Worm (Caenorhabditis elegans) whole organism, L4 larva: ENCODE measurements around the gene apn-1.
A peak's percentile ranks its signal among the peaks of the same experiment; 100 is the strongest.

Experiments
- D1046.2 ChIP-seq: fragments of 200-800 bp; sonication (Bioruptor generic); IDR thresholded peaks from 2 replicates; pipeline ENCODE4 v1.3.6; 2022; ENCODE audit warnings: missing genetic modification characterization, missing compliant biosample characterization
- F10B5.3 ChIP-seq: sonication (generic microtip); optimal IDR thresholded peaks from 2 replicates; lab custom pipeline; 2016; ENCODE audit warnings: mild to moderate bottlenecking, missing genetic modification characterization, missing compliant biosample characterization
- F37D6.2 ChIP-seq: sonication (generic microtip); optimal IDR thresholded peaks from 2 replicates; lab custom pipeline; 2016; ENCODE audit warnings: mild to moderate bottlenecking, missing genetic modification characterization, missing compliant biosample characterization
- T20F7.1 ChIP-seq: fragments of 200-800 bp; sonication (Bioruptor generic); optimal IDR thresholded peaks from 2 replicates; lab custom pipeline; 2018; ENCODE audit warnings: mild to moderate bottlenecking, missing genetic modification characterization, missing compliant biosample characterization
- T26A8.4 ChIP-seq: fragments of 200-800 bp; sonication (Bioruptor generic); IDR thresholded peaks from 2 replicates; pipeline ENCODE4 v1.3.6; 2022; ENCODE audit warnings: missing genetic modification characterization, missing compliant biosample characterization
- Y105C5A.15 ChIP-seq: fragments of 200-800 bp; sonication (Bioruptor generic); IDR thresholded peaks from 2 replicates; pipeline ENCODE4 v1.3.6; 2022; ENCODE audit warnings: missing genetic modification characterization, missing compliant biosample characterization
- Y48G9A.11 ChIP-seq: fragments of 200-800 bp; sonication (Bioruptor generic); IDR thresholded peaks from 2 replicates; pipeline ENCODE4 v1.3.6; 2022; ENCODE audit warnings: missing genetic modification reagents, missing genetic modification characterization, missing compliant biosample characterization
- Y5F2A.4 ChIP-seq: fragments of 200-800 bp; sonication (Bioruptor generic); optimal IDR thresholded peaks from 2 replicates; lab custom pipeline; 2018; ENCODE audit warnings: mild to moderate bottlenecking, missing genetic modification characterization, missing compliant biosample characterization
- ZK337.2 ChIP-seq: fragments of 200-800 bp; sonication (Bioruptor generic); IDR thresholded peaks from 2 replicates; pipeline ENCODE4 v1.3.6; 2022; ENCODE audit warnings: missing genetic modification reagents, missing genetic modification characterization, missing compliant biosample characterization
- arid-1 ChIP-seq: fragments of 200-800 bp; sonication (Bioruptor generic); conservative IDR thresholded peaks from 2 replicates; pipeline ENCODE4 v1.3.6; 2022; ENCODE audit warnings: missing genetic modification reagents, missing genetic modification characterization, missing compliant biosample characterization
- ceh-20 ChIP-seq: fragments of 200-800 bp; sonication (Bioruptor generic); IDR thresholded peaks from 2 replicates; pipeline ENCODE4 v1.3.6; 2022; ENCODE audit warnings: missing genetic modification reagents, missing genetic modification characterization, missing compliant biosample characterization
- ceh-28 ChIP-seq: fragments of 150-350 bp; optimal IDR thresholded peaks from 2 replicates; lab custom pipeline; 2014; ENCODE audit warnings: missing biosample characterization, missing genetic modification reagents, missing genetic modification characterization
- ceh-32 ChIP-seq: sonication (generic microtip); optimal IDR thresholded peaks from 2 replicates; lab custom pipeline; 2016; ENCODE audit warnings: mild to moderate bottlenecking, missing genetic modification characterization, missing compliant biosample characterization; ENCODE audit not compliant: poor library complexity
- ceh-44 ChIP-seq: fragments of 200-800 bp; sonication (Bioruptor generic); IDR thresholded peaks from 2 replicates; pipeline ENCODE4 v1.3.6; 2022; ENCODE audit warnings: missing genetic modification reagents, missing genetic modification characterization, missing compliant biosample characterization
- ceh-82 ChIP-seq: sonication (generic microtip); optimal IDR thresholded peaks from 2 replicates; lab custom pipeline; 2017; ENCODE audit warnings: missing biosample characterization, missing genetic modification characterization
- daf-12 ChIP-seq: fragments of 150-350 bp; optimal IDR thresholded peaks from 2 replicates; lab custom pipeline; 2014; ENCODE audit warnings: missing biosample characterization, missing genetic modification reagents, missing genetic modification characterization
- daf-16 ChIP-seq, 3 experiments: sonication (generic microtip); optimal IDR thresholded peaks; 2 replicates each; lab custom pipeline; 2016 to 2017; ENCODE audit warnings: missing genetic modification characterization in 3 of 3, missing genetic modification reagents in 3 of 3, mild to moderate bottlenecking in 2 of 3, missing compliant biosample characterization in 2 of 3, missing biosample characterization in 1 of 3, moderate library complexity in 1 of 3
- dpl-1 ChIP-seq: fragments of 150-350 bp; optimal IDR thresholded peaks from 2 replicates; lab custom pipeline; 2014; ENCODE audit warnings: missing biosample characterization, missing genetic modification reagents, missing genetic modification characterization
- egl-27 ChIP-seq: sonication (generic microtip); optimal IDR thresholded peaks from 3 replicates; lab custom pipeline; 2017; ENCODE audit warnings: missing biosample characterization, missing genetic modification reagents, missing genetic modification characterization
- hmg-1.1 ChIP-seq: fragments of 200-800 bp; sonication (Bioruptor generic); IDR thresholded peaks from 2 replicates; pipeline ENCODE4 v1.3.6; 2022; ENCODE audit warnings: missing genetic modification reagents, missing genetic modification characterization, missing compliant biosample characterization
- lin-13 ChIP-seq: fragments of 150-350 bp; optimal IDR thresholded peaks from 2 replicates; lab custom pipeline; 2014; ENCODE audit warnings: missing biosample characterization, missing genetic modification reagents, missing genetic modification characterization
- lin-29 ChIP-seq: fragments of 200-800 bp; sonication (Bioruptor generic); IDR thresholded peaks from 2 replicates; pipeline ENCODE4 v1.3.6; 2022; ENCODE audit warnings: missing genetic modification reagents, missing genetic modification characterization, missing compliant biosample characterization
- lin-38 ChIP-seq: fragments of 200-800 bp; sonication (Bioruptor generic); IDR thresholded peaks from 2 replicates; pipeline ENCODE4 v1.3.6; 2022; ENCODE audit warnings: missing genetic modification reagents, missing genetic modification characterization, missing compliant biosample characterization
- lsy-2 ChIP-seq, 2 experiments: fragments of 150-350 bp in 1 of 2; sonication (generic microtip) in 1 of 2; optimal IDR thresholded peaks; 2 replicates each; lab custom pipeline; 2014 to 2017; ENCODE audit warnings: missing biosample characterization in 2 of 2, missing genetic modification characterization in 2 of 2
- madf-5 ChIP-seq, 2 experiments: fragments of 200-800 bp; sonication (Bioruptor generic); IDR thresholded peaks; 2 replicates each; pipeline ENCODE4 v1.3.6; 2022; ENCODE audit warnings: missing compliant biosample characterization in 2 of 2, missing genetic modification characterization in 2 of 2
- madf-9 ChIP-seq: fragments of 200-800 bp; sonication (Bioruptor generic); conservative IDR thresholded peaks from 2 replicates; pipeline ENCODE4 v1.3.6; 2022; ENCODE audit warnings: missing genetic modification reagents, missing genetic modification characterization, missing compliant biosample characterization
- mdl-1 ChIP-seq, 2 experiments: fragments of 150-350 bp in 1 of 2; sonication (generic microtip) in 1 of 2; optimal IDR thresholded peaks; 2 replicates each; lab custom pipeline; 2014 to 2017; ENCODE audit warnings: missing biosample characterization in 2 of 2, missing genetic modification characterization in 2 of 2
- mxl-2 ChIP-seq: fragments of 200-800 bp; sonication (Bioruptor generic); conservative IDR thresholded peaks from 2 replicates; pipeline ENCODE4 v1.3.6; 2022; ENCODE audit warnings: missing genetic modification reagents, missing genetic modification characterization, missing compliant biosample characterization
- mxl-3 ChIP-seq: fragments of 200-800 bp; sonication (Bioruptor generic); optimal IDR thresholded peaks from 2 replicates; lab custom pipeline; 2018; ENCODE audit warnings: mild to moderate bottlenecking, missing genetic modification characterization, missing compliant biosample characterization
- nhr-10 ChIP-seq: fragments of 150-350 bp; optimal IDR thresholded peaks from 2 replicates; lab custom pipeline; 2014; ENCODE audit warnings: missing biosample characterization, missing genetic modification characterization
- nhr-102 ChIP-seq: sonication (generic microtip); optimal IDR thresholded peaks from 2 replicates; lab custom pipeline; 2016; ENCODE audit warnings: mild to moderate bottlenecking, missing genetic modification characterization, moderate library complexity, missing compliant biosample characterization
- nhr-111 ChIP-seq: fragments of 200-800 bp; sonication (Bioruptor generic); optimal IDR thresholded peaks from 2 replicates; lab custom pipeline; 2018; ENCODE audit warnings: mild to moderate bottlenecking, missing genetic modification characterization, missing compliant biosample characterization
- nhr-237 ChIP-seq: sonication (generic microtip); optimal IDR thresholded peaks from 2 replicates; lab custom pipeline; 2017; ENCODE audit warnings: missing biosample characterization, missing genetic modification characterization
- nhr-42 ChIP-seq: fragments of 200-800 bp; sonication (Bioruptor generic); IDR thresholded peaks from 2 replicates; pipeline ENCODE4 v1.3.6; 2022; ENCODE audit warnings: missing genetic modification characterization, missing compliant biosample characterization
- pha-4 ChIP-seq, 2 experiments: fragments of 150-350 bp in 1 of 2; fragments of 200-800 bp in 1 of 2; sonication (Bioruptor generic) in 1 of 2; IDR thresholded peaks in 1 of 2; optimal IDR thresholded peaks in 1 of 2; 2 replicates each; pipeline versions ENCODE4 v1.3.6 to Lab custom; 2014 to 2022; ENCODE audit warnings: missing genetic modification characterization in 2 of 2, missing genetic modification reagents in 2 of 2, missing biosample characterization in 1 of 2, missing compliant biosample characterization in 1 of 2
- pqm-1 ChIP-seq: sonication (generic microtip); optimal IDR thresholded peaks from 2 replicates; lab custom pipeline; 2017; ENCODE audit warnings: missing biosample characterization, missing genetic modification characterization
- saeg-2 ChIP-seq: fragments of 200-800 bp; sonication (Bioruptor generic); IDR thresholded peaks from 2 replicates; pipeline ENCODE4 v1.3.6; 2022; ENCODE audit warnings: missing genetic modification reagents, missing genetic modification characterization, missing compliant biosample characterization
- skn-1 ChIP-seq: fragments of 150-350 bp; optimal IDR thresholded peaks from 2 replicates; lab custom pipeline; 2014; ENCODE audit warnings: missing biosample characterization, missing genetic modification characterization
- snpc-1.2 ChIP-seq: fragments of 200-800 bp; sonication (Bioruptor generic); IDR thresholded peaks from 2 replicates; pipeline ENCODE4 v1.3.6; 2022; ENCODE audit warnings: missing genetic modification reagents, missing genetic modification characterization, missing compliant biosample characterization
- spr-1 ChIP-seq: sonication (generic microtip); optimal IDR thresholded peaks from 2 replicates; lab custom pipeline; 2016; ENCODE audit warnings: mild to moderate bottlenecking, missing genetic modification characterization, missing compliant biosample characterization
- tag-97 ChIP-seq: fragments of 200-800 bp; sonication (Bioruptor generic); IDR thresholded peaks from 2 replicates; pipeline ENCODE4 v1.3.6; 2022; ENCODE audit warnings: missing genetic modification characterization, missing compliant biosample characterization
- tra-1 ChIP-seq: fragments of 200-800 bp; sonication (Bioruptor generic); IDR thresholded peaks from 2 replicates; pipeline ENCODE4 v1.3.6; 2022; ENCODE audit warnings: missing genetic modification reagents, missing genetic modification characterization, missing compliant biosample characterization
- unc-130 ChIP-seq: sonication (generic microtip); optimal IDR thresholded peaks from 2 replicates; lab custom pipeline; 2016; ENCODE audit warnings: missing genetic modification reagents, missing genetic modification characterization, missing compliant biosample characterization
- unc-39 ChIP-seq: sonication (generic microtip); optimal IDR thresholded peaks from 2 replicates; lab custom pipeline; 2017; ENCODE audit warnings: missing biosample characterization, missing genetic modification characterization
- unc-62 ChIP-seq, 3 experiments: fragments of 150-350 bp in 1 of 3; sonication (generic microtip); optimal IDR thresholded peaks in 2 of 3; peaks in 1 of 3; 1 replicate in 1 of 3; 2 replicates in 2 of 3; lab custom pipeline; 2014 to 2017; ENCODE audit warnings: missing biosample characterization in 3 of 3, missing genetic modification characterization in 3 of 3, missing genetic modification reagents in 3 of 3, missing genotype in 1 of 3
- zip-11 ChIP-seq: fragments of 200-800 bp; sonication (Bioruptor generic); IDR thresholded peaks from 2 replicates; pipeline ENCODE4 v1.3.6; 2022; ENCODE audit warnings: missing genetic modification characterization, missing compliant biosample characterization
- ztf-11 ChIP-seq: fragments of 150-350 bp; optimal IDR thresholded peaks from 2 replicates; lab custom pipeline; 2014; ENCODE audit warnings: missing biosample characterization, missing genetic modification characterization
- ztf-7 ChIP-seq: fragments of 150-350 bp; optimal IDR thresholded peaks from 2 replicates; lab custom pipeline; 2014; ENCODE audit warnings: missing biosample characterization, missing genetic modification characterization

Gene apn-1

ce11 chrII:8075324-8075810, 28.0 kb downstream of the apn-1 start, which contains the start of gene K02C4.2 (continued):
- TF ChIP-seq madf-5 (GFP tag; IDR thresholded peaks at IDR 0.05; lab: Robert Waterston, UW), result peak in 1 of 2 experiments; percentile 81; a peak in 1 of 4 replicates
- TF ChIP-seq egl-27 (tag; lab: Kevin White, UChicago), result no peak
- peak; percentile 68; the same call in 1 of the 2 replicates for TF ChIP-seq madf-9
- TF ChIP-seq lsy-2 (tag; optimal IDR thresholded peaks at IDR 0.05; lab: Kevin White, UChicago), result peak in 1 of 2 experiments; percentile 78
- TF ChIP-seq lin-29 (GFP tag; lab: Robert Waterston, UW), result 0 out of 2 replicates have a peak, but pooled peaks have one; percentile 40
- 0 out of 2 replicates have a peak, but pooled peaks have one; percentile 56 for TF ChIP-seq Y105C5A.15 (GFP tag; lab: Robert Waterston, UW)
- TF ChIP-seq tra-1 (GFP tag; lab: Robert Waterston, UW), result peak; percentile 90
- TF ChIP-seq Y5F2A.4 (GFP tag; lab: Kevin White, UChicago), result peak; percentile 68
- TF ChIP-seq arid-1 (GFP tag; lab: Robert Waterston, UW), result peak; percentile 82
- no peak for TF ChIP-seq mxl-2 (GFP tag; lab: Robert Waterston, UW)
- no peak for TF ChIP-seq F37D6.2
- TF ChIP-seq mdl-1 (tag; optimal IDR thresholded peaks at IDR 0.05; lab: Kevin White, UChicago), result no peak
- TF ChIP-seq dpl-1, result peak; percentile 47
- no peak for TF ChIP-seq nhr-237 (tag; lab: Kevin White, UChicago)
- peak; percentile 86 for TF ChIP-seq mxl-3 (GFP tag; lab: Kevin White, UChicago)
- peak; percentile 79 for TF ChIP-seq ceh-20 (GFP tag; lab: Robert Waterston, UW)
- peak; percentile 77 for TF ChIP-seq ztf-7
- TF ChIP-seq D1046.2 (GFP tag; lab: Robert Waterston, UW), result peak; percentile 88
- TF ChIP-seq ceh-44, result no peak
- TF ChIP-seq daf-12, result no peak
- TF ChIP-seq nhr-102 (tag; lab: Kevin White, UChicago), result peak; percentile 75
- peak; percentile 82 for TF ChIP-seq hmg-1.1 (GFP tag; lab: Robert Waterston, UW)
- TF ChIP-seq zip-11, result 0 out of 2 replicates have a peak, but pooled peaks have one; percentile 17
- TF ChIP-seq daf-16 (GFP tag; optimal IDR thresholded peaks at IDR 0.05; lab: Kevin White, UChicago), result peak; percentile 70 to 89
- peak; percentile 86 for TF ChIP-seq daf-16 (tag; optimal IDR thresholded peaks at IDR 0.05; lab: Kevin White, UChicago)
- peak; percentile 73 for TF ChIP-seq spr-1 (tag; lab: Kevin White, UChicago)
- TF ChIP-seq ZK337.2 (GFP tag; lab: Robert Waterston, UW), result peak; percentile 63; the same call in 1 of the 2 replicates
- no peak for TF ChIP-seq unc-62 (GFP tag; optimal IDR thresholded peaks at IDR 0.05 in 1 of 2; lab: Kevin White, UChicago)
- TF ChIP-seq unc-62 (tag; optimal IDR thresholded peaks at IDR 0.05; lab: Kevin White, UChicago), result no peak
- peak; percentile 85 for TF ChIP-seq nhr-42 (GFP tag; lab: Robert Waterston, UW)
- TF ChIP-seq unc-39 (tag; lab: Kevin White, UChicago), result no peak
- peak; percentile 18 for TF ChIP-seq F10B5.3
- TF ChIP-seq ceh-28 (tag; lab: Kevin White, UChicago), result no peak
- no peak for TF ChIP-seq ztf-11
- TF ChIP-seq snpc-1.2 (GFP tag; lab: Robert Waterston, UW), result no peak
- TF ChIP-seq lin-13, result peak; percentile 73
- peak; percentile 83 for TF ChIP-seq lin-38
- peak; percentile 67 for TF ChIP-seq T20F7.1 (GFP tag; lab: Kevin White, UChicago)
- TF ChIP-seq saeg-2 (GFP tag; lab: Robert Waterston, UW), result 0 out of 2 replicates have a peak, but pooled peaks have one; percentile 13
- TF ChIP-seq unc-130 (GFP tag; lab: Kevin White, UChicago), result peak; percentile 40
- TF ChIP-seq nhr-111 (GFP tag; lab: Kevin White, UChicago), result peak; percentile 90
- TF ChIP-seq tag-97 (GFP tag; lab: Robert Waterston, UW), result no peak
- no peak for TF ChIP-seq ceh-82
- peak; percentile 85 for TF ChIP-seq pha-4 (GFP tag; IDR thresholded peaks at IDR 0.05; lab: Robert Waterston, UW)
- no peak for TF ChIP-seq pha-4 (tag; optimal IDR thresholded peaks at IDR 0.05; lab: Kevin White, UChicago)
- TF ChIP-seq T26A8.4 (GFP tag; lab: Robert Waterston, UW), result peak; percentile 84
- peak; percentile 80; the same call in 1 of the 2 replicates for TF ChIP-seq Y48G9A.11 (GFP tag; lab: Robert Waterston, UW)
- peak; percentile 18 for TF ChIP-seq nhr-10 (tag; lab: Kevin White, UChicago)
- no peak for TF ChIP-seq skn-1 (tag; lab: Kevin White, UChicago)
- TF ChIP-seq ceh-32, result no peak
- TF ChIP-seq pqm-1 (tag; lab: Kevin White, UChicago), result peak; percentile 28
